Fruit fly (Drosophila melanogaster): ENCODE data around the gene CG3436.

The CG3436 gene

dm6 chr2L:134563-135382 lies 21.1 kb upstream of the CG3436 start:
- TF ChIP-seq HmgZ (tag; optimal IDR thresholded peaks at IDR 0.05) (no peak), HLH54F (GFP tag; optimal IDR thresholded peaks at IDR 0.05) (no peak), CG15479 (GFP tag; optimal IDR thresholded peaks at IDR 0.05) (peak; percentile 26), Ets65A (GFP tag) (peak; percentile 36), yki (optimal IDR thresholded peaks at IDR 0.05) (no peak), Atf3 (GFP tag; optimal IDR thresholded peaks at IDR 0.05) (no peak), Med (GFP tag) (peak; percentile 68), NK7.1 (GFP tag; optimal IDR thresholded peaks at IDR 0.05) (no peak), CG8290 (GFP tag; optimal IDR thresholded peaks at IDR 0.05) (no peak), CG8290 (tag; optimal IDR thresholded peaks at IDR 0.05) (peak in 1 of 2 experiments; percentile 5), HHEX (GFP tag; optimal IDR thresholded peaks at IDR 0.05) (peak; percentile 14), Dbx (GFP tag; IDR thresholded peaks at IDR 0.05) (0 out of 3 replicates have a peak, but pooled peaks have one; percentile 10), CG2199 (GFP tag; IDR thresholded peaks at IDR 0.05) (0 out of 3 replicates have a peak, but pooled peaks have one; percentile 8), cad (GFP tag; optimal IDR thresholded peaks at IDR 0.05) (no peak), sens (GFP tag) (peak; percentile 73), HLH3B (GFP tag; IDR thresholded peaks at IDR 0.05) (0 out of 2 replicates have a peak, but pooled peaks have one; percentile 4), nau (GFP tag; optimal IDR thresholded peaks at IDR 0.05) (peak; percentile 5), kah (GFP tag; optimal IDR thresholded peaks at IDR 0.05) (no peak), CG15011 (GFP tag; optimal IDR thresholded peaks at IDR 0.05) (peak; percentile 13), CG10431 (GFP tag; optimal IDR thresholded peaks at IDR 0.05) (no peak), CG42726 (GFP tag; IDR thresholded peaks at IDR 0.05; ENCODE audit: partially characterized antibody) (no peak), CG13287 (GFP tag; IDR thresholded peaks at IDR 0.05; ENCODE audit: partially characterized antibody) (no peak), CG1529 (GFP tag; optimal IDR thresholded peaks at IDR 0.05) (no peak)

dm6 chr2L:135383-136130 lies 20.3 kb upstream of the CG3436 start:
- TF ChIP-seq CG17829 (tag; optimal IDR thresholded peaks at IDR 0.05) (no peak), CrebB (tag; optimal IDR thresholded peaks at IDR 0.05) (no peak), Gug (GFP tag; IDR thresholded peaks at IDR 0.05) (no peak), CG1233 (GFP tag; optimal IDR thresholded peaks at IDR 0.05) (no peak), prd (optimal IDR thresholded peaks at IDR 0.05) (no peak), prd (GFP tag; IDR thresholded peaks at IDR 0.05) (no peak), Hmx (GFP tag; optimal IDR thresholded peaks at IDR 0.05) (no peak), Atf3 (GFP tag; optimal IDR thresholded peaks at IDR 0.05) (no peak), pho (GFP tag; optimal IDR thresholded peaks at IDR 0.05) (no peak), CG11504 (tag; optimal IDR thresholded peaks at IDR 0.05) (no peak), CG8290 (GFP tag; optimal IDR thresholded peaks at IDR 0.05) (no peak), CG8290 (tag; optimal IDR thresholded peaks at IDR 0.05) (no peak), Lpt (GFP tag; optimal IDR thresholded peaks at IDR 0.05) (no peak), Poxn (GFP tag; IDR thresholded peaks at IDR 0.05) (no peak), CG9797 (GFP tag; optimal IDR thresholded peaks at IDR 0.05) (no peak), sens (GFP tag) (peak; percentile 76), grn (GFP tag; optimal IDR thresholded peaks at IDR 0.05) (peak; percentile 45), CG13424 (tag; optimal IDR thresholded peaks at IDR 0.05) (no peak), dati (GFP tag; IDR thresholded peaks at IDR 0.05) (no peak), CG13894 (tag; optimal IDR thresholded peaks at IDR 0.05) (peak; percentile 26), Myb (GFP tag; optimal IDR thresholded peaks at IDR 0.05) (no peak), crp (GFP tag; optimal IDR thresholded peaks at IDR 0.05) (no peak), TFAM (GFP tag; optimal IDR thresholded peaks at IDR 0.05) (no peak), CG6765 (GFP tag; optimal IDR thresholded peaks at IDR 0.05) (no peak), unc-4 (GFP tag; IDR thresholded peaks at IDR 0.05; ENCODE audit: partially characterized antibody) (no peak), CG30431 (GFP tag; optimal IDR thresholded peaks at IDR 0.05) (no peak), Dip2 (GFP tag; IDR thresholded peaks at IDR 0.05) (no peak), sd (tag; optimal IDR thresholded peaks at IDR 0.05) (peak; percentile 47), ssp (GFP tag; IDR thresholded peaks at IDR 0.05) (no peak), chif (GFP tag; optimal IDR thresholded peaks at IDR 0.05) (no peak)

Measured in whole organism, embryonic.